Worm (Caenorhabditis elegans) whole organism, midembryonic: ENCODE measurements around the gene T10H4.4.
A peak's percentile ranks its signal among the peaks of the same experiment; 100 is the strongest.

Experiments used
- T22C8.4 ChIP-seq: fragments of 200-800 bp; sonication (Bioruptor generic); IDR thresholded peaks from 2 replicates; pipeline ENCODE4 v1.3.6; 2022; ENCODE audit warnings: missing genetic modification characterization, missing compliant biosample characterization
- cog-1 ChIP-seq: sonication (generic microtip); optimal IDR thresholded peaks from 2 replicates; lab custom pipeline; 2016; ENCODE audit warnings: missing genetic modification characterization, missing compliant biosample characterization
- flt-1 ChIP-seq: fragments of 200-800 bp; sonication (Bioruptor generic); IDR thresholded peaks from 2 replicates; pipeline ENCODE4 v1.3.6; 2022; ENCODE audit warnings: missing genetic modification characterization, missing compliant biosample characterization
- klf-2 ChIP-seq: fragments of 200-800 bp; sonication (Bioruptor generic); conservative IDR thresholded peaks from 2 replicates; pipeline ENCODE4 v1.3.6; 2022; ENCODE audit warnings: missing genetic modification reagents, missing genetic modification characterization, missing compliant biosample characterization
- med-1 ChIP-seq: sonication (generic microtip); optimal IDR thresholded peaks from 2 replicates; lab custom pipeline; 2017; ENCODE audit warnings: missing genetic modification characterization, mild to moderate bottlenecking, missing compliant biosample characterization, antibody characterized with exemption, missing genetic modification reagents; ENCODE audit not compliant: insufficient read depth
- ref-1 ChIP-seq: fragments of 200-800 bp; sonication (Bioruptor generic); conservative IDR thresholded peaks from 2 replicates; pipeline ENCODE4 v1.3.6; 2022; ENCODE audit warnings: missing genetic modification reagents, missing genetic modification characterization, missing compliant biosample characterization
- tab-1 ChIP-seq: fragments of 200-800 bp; sonication (Bioruptor generic); IDR thresholded peaks from 2 replicates; pipeline ENCODE4 v1.3.6; 2022; ENCODE audit warnings: missing genetic modification characterization, missing compliant biosample characterization
- ztf-23 ChIP-seq: fragments of 200-800 bp; sonication (Bioruptor generic); IDR thresholded peaks from 2 replicates; pipeline ENCODE4 v1.3.6; 2022; ENCODE audit warnings: missing genetic modification reagents, missing genetic modification characterization, missing compliant biosample characterization
- ztf-29 ChIP-seq: fragments of 200-800 bp; sonication (Bioruptor generic); IDR thresholded peaks from 2 replicates; pipeline ENCODE4 v1.3.6; 2022; ENCODE audit warnings: missing genetic modification reagents, missing genetic modification characterization, missing compliant biosample characterization

The T10H4.4 gene

DNA sequence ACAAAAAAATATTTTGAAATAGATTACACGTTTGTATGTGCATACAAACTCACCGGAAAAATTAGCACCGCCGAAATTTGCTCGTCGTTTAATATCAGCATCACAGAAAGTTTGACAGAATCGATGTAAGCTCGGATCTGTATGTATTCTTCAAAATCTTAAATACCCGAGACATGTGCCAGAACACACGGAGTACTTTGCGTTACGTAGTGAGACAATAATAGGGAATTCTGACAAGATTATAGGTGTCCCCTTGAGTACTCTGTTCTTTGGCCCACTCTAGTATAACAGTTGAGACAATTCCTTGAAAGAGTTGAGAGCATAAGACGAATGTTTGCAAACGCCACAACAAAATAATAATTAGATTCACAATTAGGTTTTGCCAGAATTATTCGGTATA lies 31.5 kb upstream of the T10H4.4 start, which contains the start of gene srx-48:
TSS of gene srx-48 (minus strand) at position 101 of the 400 bp plus-strand sequence.
- TF ChIP-seq klf-2 (GFP tag; lab: Robert Waterston, UW) = no peak

ce11 chrV:15298597-15298996 lies 26.4 kb upstream of the T10H4.4 start, which contains the start of gene cpr-3:
Gene cpr-3, minus strand, starts transcription at chrV:15298700.
- TF ChIP-seq ztf-23 (GFP tag; lab: Robert Waterston, UW) (no peak), med-1 (GFP tag; lab: Kevin White, UChicago) (no peak)

DNA sequence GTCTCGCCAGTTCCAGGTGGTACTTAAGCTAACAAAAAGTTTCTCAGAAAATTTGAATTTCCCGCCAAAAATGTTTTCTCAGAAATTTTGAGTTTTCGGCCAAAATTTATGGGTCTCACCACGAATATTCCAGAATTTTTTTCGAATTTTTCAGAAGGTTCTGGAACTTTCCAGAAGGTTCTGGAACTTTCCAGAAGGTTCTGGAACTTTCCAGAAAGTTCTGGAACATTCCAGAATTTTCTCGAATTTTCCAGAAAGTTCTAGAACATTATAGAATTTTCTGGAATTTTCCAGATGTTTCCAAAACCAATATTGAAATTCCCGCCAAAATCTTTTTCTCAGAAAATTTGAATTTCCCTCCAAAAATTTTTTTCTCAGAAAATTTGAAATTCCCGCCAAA lies 23.3 kb upstream of the T10H4.4 start:
- TF ChIP-seq flt-1 = peak; percentile 91; the same call in 1 of the 2 replicates

DNA sequence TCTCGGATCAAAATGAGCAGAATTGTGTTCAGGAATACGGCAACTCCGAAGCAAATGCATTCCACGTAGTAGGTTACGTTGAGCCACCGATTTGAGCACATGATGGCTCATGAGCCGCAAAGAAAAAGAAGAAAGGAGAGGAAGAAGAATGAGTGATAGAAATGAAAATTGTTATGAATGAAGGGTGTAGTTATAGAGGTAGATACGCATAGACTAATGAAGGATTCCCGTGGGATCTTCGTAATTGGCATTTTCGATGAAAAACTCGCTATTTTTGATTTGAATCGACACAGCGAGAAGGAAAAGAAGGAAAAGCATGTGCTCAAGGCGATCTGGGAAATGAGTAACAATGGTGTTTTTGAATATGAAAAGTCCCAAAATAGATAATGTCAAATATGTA lies 21.7 kb upstream of the T10H4.4 start, which contains the start of gene str-96:
TSS of gene str-96 (minus strand) at position 101 of the 400 bp plus-strand sequence.
- TF ChIP-seq tab-1 (GFP tag; lab: Robert Waterston, UW) = no peak
- TF ChIP-seq ref-1 (GFP tag; lab: Robert Waterston, UW) = no peak
- TF ChIP-seq flt-1 = no peak
- TF ChIP-seq ztf-29 (GFP tag; lab: Robert Waterston, UW) = no peak
- TF ChIP-seq ztf-23 (GFP tag; lab: Robert Waterston, UW) = no peak
- TF ChIP-seq med-1 (GFP tag; lab: Kevin White, UChicago) = no peak
- TF ChIP-seq cog-1 (tag; lab: Kevin White, UChicago) = no peak
- no peak for TF ChIP-seq T22C8.4 (GFP tag; lab: Robert Waterston, UW)
- TF ChIP-seq klf-2 (GFP tag; lab: Robert Waterston, UW) = no peak

DNA sequence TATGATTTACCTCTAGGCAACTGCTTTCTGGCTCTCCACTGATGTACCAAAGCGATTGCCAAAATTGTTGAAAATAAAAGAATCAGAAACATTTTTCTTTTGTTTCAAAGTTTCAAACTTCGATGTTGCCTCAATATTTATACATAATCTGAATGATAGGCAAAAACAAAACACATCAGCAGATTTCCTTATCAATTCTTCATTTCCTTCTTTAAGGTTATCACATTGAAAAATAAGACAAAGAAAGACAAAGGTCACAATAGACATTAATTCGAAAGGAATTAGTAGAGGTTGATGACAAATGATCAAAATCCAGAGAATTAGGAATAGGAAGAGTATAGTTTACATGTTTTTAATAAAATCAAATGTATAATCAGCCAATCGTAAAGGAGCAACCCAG lies 18.8 kb upstream of the T10H4.4 start, which contains the start of gene cyp-34A2:
TSS of gene cyp-34A2 (minus strand) at position 101 of the 400 bp plus-strand sequence.
- TF ChIP-seq klf-2 (GFP tag; lab: Robert Waterston, UW) (no peak), ref-1 (GFP tag; lab: Robert Waterston, UW) (no peak), T22C8.4 (GFP tag; lab: Robert Waterston, UW) (no peak), ztf-29 (GFP tag; lab: Robert Waterston, UW) (no peak), flt-1 (no peak), cog-1 (tag; lab: Kevin White, UChicago) (no peak), med-1 (GFP tag; lab: Kevin White, UChicago) (no peak), tab-1 (GFP tag; lab: Robert Waterston, UW) (no peak), ztf-23 (GFP tag; lab: Robert Waterston, UW) (no peak)

DNA sequence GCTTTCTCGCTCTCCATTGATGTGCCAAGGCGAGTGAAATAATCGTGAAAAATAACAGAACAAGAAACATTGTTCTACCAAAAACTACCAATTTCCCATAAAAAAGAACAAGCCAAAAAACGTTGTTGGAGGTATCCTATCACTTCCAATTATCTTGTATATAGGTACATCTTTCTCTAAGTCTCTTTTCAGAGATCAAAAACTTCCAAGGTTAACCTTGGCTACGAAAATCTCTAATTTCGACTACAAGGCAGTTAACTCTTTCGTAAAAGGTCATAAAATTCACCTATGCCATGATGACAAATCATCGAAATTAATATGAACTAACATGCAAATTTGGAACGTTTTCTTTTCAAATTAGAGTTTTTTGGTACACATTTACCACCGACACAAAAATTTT lies 15.7 kb upstream of the T10H4.4 start, which contains the start of gene cyp-34A1:
TSS of gene cyp-34A1 (minus strand) at position 101 of the 400 bp plus-strand sequence.
- TF ChIP-seq cog-1 (tag; lab: Kevin White, UChicago) (no peak), klf-2 (GFP tag; lab: Robert Waterston, UW) (no peak), med-1 (GFP tag; lab: Kevin White, UChicago) (no peak), tab-1 (GFP tag; lab: Robert Waterston, UW) (no peak)

DNA sequence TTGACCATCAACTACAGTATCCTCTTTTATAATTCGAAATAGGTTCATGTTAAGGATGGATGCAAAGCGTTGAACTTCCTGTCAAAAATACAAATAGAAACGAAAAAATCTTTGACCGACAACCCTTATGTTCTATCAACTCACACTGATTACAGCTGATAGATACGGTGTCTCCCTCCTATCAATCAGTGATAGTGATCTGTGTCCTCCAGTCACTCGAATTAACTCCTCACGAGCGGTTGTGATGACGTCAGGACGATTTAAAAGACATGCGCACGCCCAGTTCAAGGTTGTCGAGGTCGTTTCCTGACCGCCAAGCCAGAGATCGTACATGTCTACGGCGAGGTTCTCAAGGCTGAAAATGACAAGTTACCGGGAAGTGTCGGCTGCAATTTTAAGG lies 13.8 kb upstream of the T10H4.4 start:
- TF ChIP-seq med-1 (GFP tag; lab: Kevin White, UChicago) (no peak), T22C8.4 (GFP tag; lab: Robert Waterston, UW) (no peak), klf-2 (GFP tag; lab: Robert Waterston, UW) (no peak), cog-1 (tag; lab: Kevin White, UChicago) (no peak), ref-1 (GFP tag; lab: Robert Waterston, UW) (no peak), tab-1 (GFP tag; lab: Robert Waterston, UW) (no peak), ztf-29 (GFP tag; lab: Robert Waterston, UW) (no peak)

DNA sequence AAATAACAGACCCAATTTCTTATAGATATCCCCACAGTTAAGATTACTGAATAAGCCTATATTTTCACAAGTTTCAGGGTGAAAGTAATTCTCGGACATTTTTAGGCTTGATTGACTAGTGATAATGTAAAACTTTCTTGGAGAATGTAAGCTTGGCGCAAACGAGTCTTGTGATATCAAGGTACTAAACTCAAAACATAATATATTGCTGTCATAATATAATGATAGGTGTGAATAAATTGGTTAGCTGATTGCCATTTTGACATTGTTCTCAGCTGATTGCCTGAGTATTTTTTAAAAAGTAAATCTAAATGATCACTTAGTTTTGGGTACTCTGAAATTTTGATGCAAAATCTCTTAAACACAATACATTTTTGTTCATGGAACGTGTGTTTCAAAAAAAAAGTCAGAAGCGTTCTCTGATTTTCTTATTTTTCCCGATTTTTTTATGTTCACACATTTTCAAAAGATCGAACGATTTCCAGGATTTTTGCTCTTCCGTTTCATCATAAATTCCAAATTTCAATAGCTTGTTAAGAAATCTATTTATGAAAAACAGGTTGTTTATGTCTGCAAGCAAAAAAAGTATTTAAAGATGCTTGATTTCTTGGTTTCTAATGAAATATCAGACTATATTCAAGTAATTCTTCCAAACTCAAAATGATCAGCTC lies 9.3 kb upstream of the T10H4.4 start, which contains the start of the genes srw-19 and srx-51:
TSS of gene srw-19 (minus strand) at position 101 of the 671 bp plus-strand sequence.
TSS of gene srx-51 (plus strand) at position 621 of the 671 bp plus-strand sequence.
- TF ChIP-seq ztf-29 (GFP tag; lab: Robert Waterston, UW) (no peak), med-1 (GFP tag; lab: Kevin White, UChicago) (no peak), T22C8.4 (GFP tag; lab: Robert Waterston, UW) (no peak), flt-1 (no peak), ref-1 (GFP tag; lab: Robert Waterston, UW) (no peak), tab-1 (GFP tag; lab: Robert Waterston, UW) (no peak), ztf-23 (GFP tag; lab: Robert Waterston, UW) (no peak), klf-2 (GFP tag; lab: Robert Waterston, UW) (no peak), cog-1 (tag; lab: Kevin White, UChicago) (no peak)

DNA sequence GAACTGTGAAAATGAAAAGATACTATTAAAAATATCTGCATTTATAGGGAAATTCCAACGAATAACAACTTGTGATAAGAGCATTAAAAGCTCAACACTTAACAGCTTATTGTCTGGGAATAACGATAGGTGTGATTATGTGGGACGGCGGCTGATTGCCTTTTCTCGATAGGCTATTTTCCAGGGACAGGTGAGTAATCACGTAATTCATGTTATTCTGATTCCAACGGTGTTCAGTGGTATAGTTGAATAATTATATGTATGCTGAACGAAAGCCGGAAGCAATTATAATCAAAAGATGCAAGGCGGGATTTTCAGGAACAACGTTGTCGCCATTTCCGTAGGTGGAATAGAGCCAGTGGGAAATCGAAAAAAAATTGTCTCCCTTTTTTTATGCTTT lies 4.8 kb upstream of the T10H4.4 start, which contains the start of gene srw-17:
TSS of gene srw-17 (minus strand) at position 101 of the 400 bp plus-strand sequence.
- TF ChIP-seq ref-1 (GFP tag; lab: Robert Waterston, UW) (no peak), tab-1 (GFP tag; lab: Robert Waterston, UW) (no peak), T22C8.4 (GFP tag; lab: Robert Waterston, UW) (no peak), klf-2 (GFP tag; lab: Robert Waterston, UW) (no peak), cog-1 (tag; lab: Kevin White, UChicago) (no peak), ztf-29 (GFP tag; lab: Robert Waterston, UW) (no peak), ztf-23 (GFP tag; lab: Robert Waterston, UW) (no peak), med-1 (GFP tag; lab: Kevin White, UChicago) (no peak)

DNA sequence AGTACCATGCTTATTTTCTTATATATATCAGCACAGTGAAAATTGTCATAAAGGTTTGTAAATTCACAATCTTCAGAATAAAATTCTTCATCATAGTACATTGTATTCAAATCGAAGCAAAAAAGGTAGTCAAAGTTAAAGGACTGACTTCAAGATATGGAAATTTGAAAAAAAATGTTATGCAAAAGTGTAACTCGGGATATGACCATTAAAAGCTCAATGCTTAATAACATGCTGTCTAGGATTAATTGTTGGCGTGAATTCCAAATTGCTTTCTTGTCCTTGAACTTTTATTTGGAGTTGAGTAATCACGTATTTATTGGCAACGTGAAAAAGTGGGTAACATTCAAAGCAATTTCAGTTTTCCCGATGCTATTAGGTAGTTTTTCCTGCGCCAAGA lies 2.6 kb upstream of the T10H4.4 start, which contains the start of gene srw-16:
TSS of gene srw-16 (minus strand) at position 101 of the 400 bp plus-strand sequence.
- no peak for TF ChIP-seq klf-2 (GFP tag; lab: Robert Waterston, UW)
- TF ChIP-seq med-1 (GFP tag; lab: Kevin White, UChicago) = no peak
- TF ChIP-seq tab-1 (GFP tag; lab: Robert Waterston, UW) = no peak
- no peak for TF ChIP-seq ztf-23 (GFP tag; lab: Robert Waterston, UW)
- no peak for TF ChIP-seq T22C8.4 (GFP tag; lab: Robert Waterston, UW)
- TF ChIP-seq flt-1 = no peak
- TF ChIP-seq cog-1 (tag; lab: Kevin White, UChicago) = no peak
- no peak for TF ChIP-seq ref-1 (GFP tag; lab: Robert Waterston, UW)
- no peak for TF ChIP-seq ztf-29 (GFP tag; lab: Robert Waterston, UW)
